Fruit fly (Drosophila melanogaster): ENCODE results near the gene CG43231.

DNA sequence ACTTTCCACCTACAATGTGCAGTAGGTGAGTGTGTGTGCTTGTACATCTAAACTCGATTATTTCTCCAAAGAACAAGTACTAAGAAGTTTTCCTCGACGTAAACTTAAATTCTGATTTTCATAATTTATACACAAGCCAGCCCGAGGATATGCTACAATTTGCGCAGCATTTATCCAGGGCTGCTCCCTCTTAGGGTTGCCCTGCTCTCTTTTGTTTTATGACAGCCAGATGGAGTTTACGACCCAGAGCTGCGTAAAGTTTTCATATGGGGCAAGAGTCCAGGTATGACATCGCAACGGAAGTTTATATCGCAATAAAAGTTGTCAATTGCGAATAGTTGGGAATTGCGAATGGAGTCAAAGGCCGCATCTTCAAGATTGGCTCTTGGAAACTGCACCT, 30.1 kb downstream of the CG43231 start:
- TF ChIP-seq CG7045 (GFP tag; optimal IDR thresholded peaks at IDR 0.05) (no peak), Mnt (GFP tag; optimal IDR thresholded peaks at IDR 0.05) (no peak), CG14711 (tag; optimal IDR thresholded peaks at IDR 0.05) (peak; percentile 36), cnc (optimal IDR thresholded peaks at IDR 0.05) (no peak), CG5204 (GFP tag; optimal IDR thresholded peaks at IDR 0.05) (no peak)
